Fruit fly (Drosophila melanogaster): ENCODE data around the gene CG14323.

DNA sequence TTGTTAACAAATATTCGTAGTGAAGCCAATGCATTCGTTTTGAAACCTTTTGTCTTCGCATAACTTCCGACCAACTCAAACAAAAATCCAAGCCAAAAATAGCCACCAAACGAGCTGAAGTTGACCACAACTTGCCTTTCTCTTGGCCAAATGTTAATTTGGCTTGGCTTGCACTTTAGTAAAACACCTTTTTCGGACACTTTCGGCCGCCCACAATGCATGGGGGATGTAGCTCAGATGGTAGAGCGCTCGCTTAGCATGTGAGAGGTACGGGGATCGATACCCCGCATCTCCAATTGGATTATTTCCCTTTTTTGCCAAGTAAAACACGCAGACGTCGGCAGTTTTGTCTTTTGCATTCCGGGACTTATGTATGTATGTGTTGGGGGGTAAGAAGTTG lies 35.0 kb upstream of the CG14323 start:
- no peak for TF ChIP-seq HLH106 (tag; optimal IDR thresholded peaks at IDR 0.05)
- TF ChIP-seq GATAd (GFP tag; optimal IDR thresholded peaks at IDR 0.05), result no peak

All from whole organism, wandering third instar larva.